Worm (Caenorhabditis elegans): Measurements from ENCODE around the gene pigk-1.

The pigk-1 gene

ce11 chrIV:11082789-11083235, 27.0 kb downstream of the pigk-1 start (continued):
- peak; percentile 83 for TF ChIP-seq gei-8 (GFP tag; optimal IDR thresholded peaks at IDR 0.05)
- TF ChIP-seq fkh-10 (GFP tag; optimal IDR thresholded peaks at IDR 0.05): peak; percentile 87
- TF ChIP-seq Y48G9A.11 (GFP tag; IDR thresholded peaks at IDR 0.05): no peak
- peak; percentile 92 for TF ChIP-seq spr-1 (tag; optimal IDR thresholded peaks at IDR 0.05)
- peak; percentile 81 for TF ChIP-seq T20F7.1 (GFP tag; optimal IDR thresholded peaks at IDR 0.05)
- peak; percentile 71; the same call in 1 of the 2 replicates for TF ChIP-seq vab-7 (GFP tag; IDR thresholded peaks at IDR 0.05)
- TF ChIP-seq dmd-8 (GFP tag; IDR thresholded peaks at IDR 0.05): 0 out of 2 replicates have a peak, but pooled peaks have one; percentile 20
- no peak for TF ChIP-seq R02D3.7 (tag; optimal IDR thresholded peaks at IDR 0.05)
- TF ChIP-seq nhr-111 (GFP tag; optimal IDR thresholded peaks at IDR 0.05): no peak
- no peak for TF ChIP-seq zip-11 (GFP tag; IDR thresholded peaks at IDR 0.05)
- TF ChIP-seq ceh-28 (tag; optimal IDR thresholded peaks at IDR 0.05): peak; percentile 90
- TF ChIP-seq mxl-3 (GFP tag; optimal IDR thresholded peaks at IDR 0.05): peak; percentile 82
- peak; percentile 60 to 86 for TF ChIP-seq hif-1 (tag; optimal IDR thresholded peaks at IDR 0.05)
- TF ChIP-seq unc-130 (GFP tag; optimal IDR thresholded peaks at IDR 0.05): peak; percentile 28
- TF ChIP-seq nhr-42 (GFP tag; IDR thresholded peaks at IDR 0.05): peak; percentile 89
- peak; percentile 96 for TF ChIP-seq rbr-2 (tag; optimal IDR thresholded peaks at IDR 0.05)
- no peak for TF ChIP-seq ZK337.2 (GFP tag; IDR thresholded peaks at IDR 0.05)
- peak; percentile 86 to 93 for TF ChIP-seq lsy-2 (tag; optimal IDR thresholded peaks at IDR 0.05)
- TF ChIP-seq aha-1 (tag): peak; percentile 99
- TF ChIP-seq lin-38 (GFP tag; IDR thresholded peaks at IDR 0.05): peak; percentile 78

- no peak for TF ChIP-seq vab-7 (GFP tag; IDR thresholded peaks at IDR 0.05)
- peak; percentile 10 for TF ChIP-seq zip-2 (tag; optimal IDR thresholded peaks at IDR 0.05)
- no peak for TF ChIP-seq jun-1 (tag; optimal IDR thresholded peaks at IDR 0.05)
- peak; percentile 90 for TF ChIP-seq aha-1 (tag)
- TF ChIP-seq ceh-28 (tag; optimal IDR thresholded peaks at IDR 0.05): peak; percentile 18
- TF ChIP-seq dmd-8 (GFP tag; IDR thresholded peaks at IDR 0.05): no peak
- no peak for TF ChIP-seq daf-16 (GFP tag; optimal IDR thresholded peaks at IDR 0.05)
- no peak for TF ChIP-seq daf-16 (tag; optimal IDR thresholded peaks at IDR 0.05)
- 0 out of 2 replicates have a peak, but pooled peaks have one; percentile 5 for TF ChIP-seq mdt-29 (GFP tag; IDR thresholded peaks at IDR 0.05)
- no peak for TF ChIP-seq lin-13 (GFP tag; optimal IDR thresholded peaks at IDR 0.05)
- no peak for TF ChIP-seq cey-2 (tag; optimal IDR thresholded peaks at IDR 0.05; ENCODE audit: borderline replicate concordance, insufficient read depth)
- TF ChIP-seq set-16 (GFP tag; IDR thresholded peaks at IDR 0.05): no peak
- TF ChIP-seq pha-4 (GFP tag; IDR thresholded peaks at IDR 0.05): 0 out of 2 replicates have a peak, but pooled peaks have one; percentile 2
- no peak for TF ChIP-seq pha-4 (tag; optimal IDR thresholded peaks at IDR 0.05)
- no peak for TF ChIP-seq nhr-76 (tag; optimal IDR thresholded peaks at IDR 0.05)
- TF ChIP-seq Y75B8A.6 (GFP tag; IDR thresholded peaks at IDR 0.05): no peak
- 0 out of 2 replicates have a peak, but pooled peaks have one; percentile 30 for TF ChIP-seq egl-43 (GFP tag; IDR thresholded peaks at IDR 0.05)
- TF ChIP-seq ztf-11 (tag; optimal IDR thresholded peaks at IDR 0.05): no peak
- no peak for TF ChIP-seq lir-3 (tag; optimal IDR thresholded peaks at IDR 0.05)
- no peak for TF ChIP-seq T26A8.4 (GFP tag; IDR thresholded peaks at IDR 0.05)
- 0 out of 2 replicates have a peak, but pooled peaks have one; percentile 20 for TF ChIP-seq arid-1 (GFP tag; conservative IDR thresholded peaks at IDR 0.05)
- TF ChIP-seq spr-3 (GFP tag; optimal IDR thresholded peaks at IDR 0.05): no peak
- TF ChIP-seq php-3 (GFP tag; IDR thresholded peaks at IDR 0.05): no peak
- TF ChIP-seq lin-15B (tag; optimal IDR thresholded peaks at IDR 0.05): no peak
- no peak for TF ChIP-seq Y105C5A.15 (GFP tag; IDR thresholded peaks at IDR 0.05)
- no peak for TF ChIP-seq mdl-1 (tag; optimal IDR thresholded peaks at IDR 0.05)
- TF ChIP-seq hif-1 (tag; optimal IDR thresholded peaks at IDR 0.05): no peak
- no peak for TF ChIP-seq nhr-111 (GFP tag; optimal IDR thresholded peaks at IDR 0.05)
Measured at ce11 chrIV:11082153-11082552, 27.7 kb downstream of the pigk-1 start, which contains the start of gene let-70. let-70 (minus strand) TSS chrIV:11082253.
